Worm (Caenorhabditis elegans) whole organism, dauer: ENCODE results near the gene ctns-1.

Experiments used
- unc-62 ChIP-seq: sonication (generic microtip); optimal IDR thresholded peaks from 2 replicates; lab custom pipeline; 2017; ENCODE audit warnings: missing biosample characterization, missing genetic modification reagents, missing genetic modification characterization

Gene ctns-1

DNA sequence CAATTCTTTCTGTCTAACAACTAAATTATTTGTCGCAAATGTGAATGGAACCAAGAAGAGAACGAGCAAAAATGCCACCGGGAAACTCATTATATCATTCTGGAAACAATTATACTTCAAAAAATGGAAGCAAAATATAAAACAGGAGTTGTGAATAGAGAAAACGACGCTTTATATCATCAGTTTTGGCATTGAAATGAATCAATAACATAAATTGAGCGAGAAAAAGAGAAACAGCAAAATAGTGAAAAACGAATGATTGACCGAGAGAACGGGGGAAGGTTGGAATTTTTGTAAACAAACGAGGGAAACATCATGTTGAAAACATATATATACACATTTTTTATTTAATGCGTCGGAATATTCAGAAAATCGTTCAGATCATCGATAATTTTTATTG lies at the start of gene ctns-1:
Gene ctns-1 (minus strand): TSS at position 101 of the 400 bp plus-strand sequence.
- TF ChIP-seq unc-62 (GFP tag; lab: Kevin White, UChicago): no peak

DNA sequence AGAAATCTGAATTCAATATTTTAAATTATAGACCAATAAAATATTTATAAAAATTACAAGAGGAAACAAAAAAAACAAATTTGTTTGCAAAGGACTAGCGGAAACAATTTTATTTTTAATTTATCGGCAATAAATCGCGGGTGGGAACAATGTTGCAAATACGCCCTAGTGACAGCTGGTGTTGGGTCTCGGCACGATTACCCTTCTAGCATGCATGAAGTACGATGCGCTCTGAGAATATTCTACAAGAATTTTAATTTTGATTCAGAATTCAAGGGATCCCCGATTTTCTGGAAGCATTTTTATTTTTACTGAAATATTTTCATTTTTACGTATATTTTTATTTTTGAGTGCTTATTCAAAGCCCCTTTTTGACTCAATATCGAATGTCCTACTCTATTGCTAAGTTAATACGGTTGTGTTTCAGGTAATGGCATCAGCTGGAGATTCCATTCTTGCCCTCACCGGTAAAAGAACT lies 48.3 kb upstream of the ctns-1 start, which contains the start of the genes mig-5 and cct-1:
Gene mig-5 (minus strand): TSS at position 8 of the 478 bp plus-strand sequence.
Gene cct-1 (plus strand): TSS at position 428 of the 478 bp plus-strand sequence.
- no peak for TF ChIP-seq unc-62 (GFP tag; lab: Kevin White, UChicago)

DNA sequence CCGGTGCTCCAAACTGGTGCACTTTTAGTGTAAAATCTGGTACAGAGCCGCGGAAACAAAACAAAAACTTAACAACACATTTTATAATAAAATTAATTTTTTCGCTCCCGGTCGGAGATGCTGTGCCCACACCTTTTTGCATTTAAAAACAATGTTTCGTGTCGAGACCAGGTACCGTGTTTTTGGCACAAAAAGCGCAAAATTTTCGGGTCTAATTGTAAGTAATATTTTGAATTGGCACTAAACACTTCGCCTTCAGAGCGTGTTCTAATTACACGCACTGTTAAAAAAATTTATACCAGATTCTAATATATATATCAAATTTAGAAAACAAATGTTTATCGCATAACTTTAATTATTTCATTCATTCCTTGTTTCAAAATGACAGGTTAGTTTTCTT lies 44.7 kb upstream of the ctns-1 start, which contains the start of gene dylt-3:
Gene dylt-3 (plus strand): TSS at position 301 of the 400 bp plus-strand sequence.
- no peak for TF ChIP-seq unc-62 (GFP tag; lab: Kevin White, UChicago)

DNA sequence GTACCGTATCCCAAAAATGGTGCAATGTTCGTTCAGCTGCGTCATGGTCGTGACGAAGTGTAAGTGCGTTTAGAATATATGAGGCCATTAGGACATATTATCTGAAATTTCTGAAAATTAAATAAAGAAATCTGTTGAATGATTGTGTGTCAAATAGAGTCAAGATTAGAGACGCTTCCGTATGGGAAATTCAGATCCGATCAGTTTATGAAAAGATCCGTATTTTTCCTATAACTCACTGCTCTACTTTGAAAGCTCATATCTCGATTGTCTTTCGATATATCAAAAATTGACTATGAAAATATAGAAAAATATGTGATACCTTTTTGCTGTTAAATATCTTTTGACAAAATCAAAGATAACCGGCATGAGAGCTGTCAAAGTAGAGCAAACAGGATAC lies 43.6 kb upstream of the ctns-1 start, which contains the start of gene T05C12.4:
Gene T05C12.4 (minus strand): TSS at position 101 of the 400 bp plus-strand sequence.
- no peak for TF ChIP-seq unc-62 (GFP tag; lab: Kevin White, UChicago)

DNA sequence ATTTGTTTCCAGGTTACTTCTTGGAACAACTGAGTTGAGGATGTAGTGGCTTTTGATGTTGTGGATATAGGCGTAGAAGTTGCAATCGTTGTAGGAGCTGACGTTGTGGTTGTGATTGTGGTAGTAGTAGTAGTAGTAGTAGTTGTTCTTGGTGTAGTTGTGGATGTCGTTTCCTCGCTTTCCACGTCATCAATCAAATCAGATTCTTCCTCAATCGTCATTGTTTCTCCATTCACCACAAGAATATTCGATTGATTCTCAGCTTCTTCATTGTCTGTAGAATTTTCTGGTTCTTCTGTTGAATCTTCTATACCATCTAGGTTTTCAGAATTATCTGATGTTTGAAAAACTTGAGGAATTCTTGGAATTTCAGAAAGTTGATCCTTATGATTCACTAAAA lies 41.9 kb upstream of the ctns-1 start:
- TF ChIP-seq unc-62 (GFP tag; lab: Kevin White, UChicago): no peak

DNA sequence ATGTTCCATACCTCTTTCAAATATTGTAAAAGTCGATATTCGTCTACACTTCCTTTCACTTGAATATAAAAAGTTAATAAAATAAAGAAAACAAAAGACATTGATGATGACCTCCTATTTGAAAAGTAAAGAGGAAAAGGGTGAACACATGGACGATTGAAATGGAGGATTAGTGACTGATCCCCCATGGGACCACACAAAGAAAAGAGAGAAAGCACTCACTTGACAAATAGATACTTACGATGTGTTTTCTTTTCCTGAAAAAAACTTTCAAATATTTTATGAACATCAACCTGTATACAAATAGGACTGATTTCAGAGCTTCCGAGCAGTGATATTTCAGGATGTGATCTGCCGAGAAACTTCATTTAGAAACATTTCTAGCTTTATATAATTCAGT lies 40.4 kb upstream of the ctns-1 start, which contains the start of gene acr-14:
Gene acr-14 (minus strand): TSS at position 101 of the 400 bp plus-strand sequence.
- no peak for TF ChIP-seq unc-62 (GFP tag; lab: Kevin White, UChicago)

DNA sequence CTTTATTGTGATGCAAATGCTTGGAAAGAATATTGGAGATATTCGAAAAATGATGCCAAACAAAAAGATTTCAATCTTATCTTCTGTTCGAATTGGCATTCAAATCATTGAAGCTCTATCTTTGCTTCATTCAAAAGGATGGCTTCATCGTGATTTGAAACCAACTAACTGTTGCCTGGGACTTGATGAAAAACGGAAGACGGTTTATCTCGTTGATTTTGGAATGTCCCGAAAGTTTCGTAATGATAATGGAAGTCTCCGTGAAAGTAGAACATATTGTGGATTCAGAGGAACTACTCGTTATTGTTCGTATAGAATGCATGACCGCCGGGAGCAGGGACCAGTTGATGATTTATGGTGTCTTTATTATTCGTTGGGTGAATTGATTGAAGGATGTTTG lies 37.4 kb upstream of the ctns-1 start:
- TF ChIP-seq unc-62 (GFP tag; lab: Kevin White, UChicago): no peak

DNA sequence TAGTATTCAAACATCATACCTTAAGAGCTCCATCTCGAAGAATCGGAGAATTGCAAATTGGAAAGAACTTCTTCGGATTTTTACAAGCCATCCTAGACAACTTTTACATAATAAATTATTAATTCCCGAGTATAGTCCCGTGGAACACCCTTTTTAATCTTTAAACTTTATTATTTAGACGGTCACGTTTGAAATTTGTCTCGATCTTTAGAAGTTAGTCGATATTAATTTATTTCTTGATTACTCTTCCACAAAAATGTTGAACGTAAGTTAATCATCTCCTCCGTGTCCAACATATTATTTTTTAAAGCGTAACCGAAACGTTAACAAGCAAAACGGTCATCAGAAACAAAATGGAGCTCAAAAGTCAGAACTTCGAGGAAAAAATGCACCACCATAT lies 36.7 kb upstream of the ctns-1 start, which contains the start of the genes decr-1.3 and T05C12.1:
Gene decr-1.3 (minus strand): TSS at position 101 of the 400 bp plus-strand sequence.
Gene T05C12.1 (plus strand): TSS at position 232 of the 400 bp plus-strand sequence.
- no peak for TF ChIP-seq unc-62 (GFP tag; lab: Kevin White, UChicago)

DNA sequence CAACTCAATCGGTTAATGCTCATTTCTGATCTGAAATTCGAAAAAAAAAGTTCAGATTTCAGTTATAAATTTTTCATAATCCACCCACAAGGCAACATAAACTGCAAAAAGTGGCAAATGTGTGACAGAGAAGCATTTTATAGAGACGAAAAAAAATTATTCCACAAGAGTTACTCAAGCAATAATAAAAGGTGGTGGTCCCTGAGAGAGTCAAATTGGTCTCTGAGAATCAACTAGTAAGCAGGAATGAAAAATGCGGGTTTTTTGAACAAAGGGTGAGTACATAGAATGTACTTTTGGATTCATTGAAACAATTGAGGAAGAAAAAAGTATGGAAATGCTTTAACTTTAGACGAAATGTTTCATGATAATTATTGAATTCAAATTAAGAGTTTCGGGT lies 33.7 kb upstream of the ctns-1 start, which contains the start of gene T05C12.11:
Gene T05C12.11 (minus strand): TSS at position 101 of the 400 bp plus-strand sequence.
- no peak for TF ChIP-seq unc-62 (GFP tag; lab: Kevin White, UChicago)

DNA sequence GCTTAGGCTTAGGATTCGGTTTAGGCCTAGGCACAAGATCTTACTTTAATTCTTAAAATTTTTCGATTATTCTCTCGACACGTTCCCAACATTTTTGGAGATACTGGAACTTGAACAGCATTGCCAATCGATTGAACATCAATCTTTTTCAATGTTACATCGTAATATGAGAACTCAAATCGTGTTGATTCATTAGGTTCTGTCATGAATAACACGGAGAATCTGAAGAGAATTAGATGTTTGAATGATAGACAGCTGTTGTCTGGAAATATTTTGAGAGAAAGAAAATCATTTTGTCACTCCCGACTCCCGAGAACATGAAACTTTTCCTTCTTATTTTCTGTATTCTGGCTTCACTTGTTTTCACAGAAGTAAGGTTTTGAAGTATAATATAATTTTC lies 32.6 kb upstream of the ctns-1 start, which contains the start of gene T05C12.15:
Gene T05C12.15 (plus strand): TSS at position 301 of the 400 bp plus-strand sequence.
- no peak for TF ChIP-seq unc-62 (GFP tag; lab: Kevin White, UChicago)

DNA sequence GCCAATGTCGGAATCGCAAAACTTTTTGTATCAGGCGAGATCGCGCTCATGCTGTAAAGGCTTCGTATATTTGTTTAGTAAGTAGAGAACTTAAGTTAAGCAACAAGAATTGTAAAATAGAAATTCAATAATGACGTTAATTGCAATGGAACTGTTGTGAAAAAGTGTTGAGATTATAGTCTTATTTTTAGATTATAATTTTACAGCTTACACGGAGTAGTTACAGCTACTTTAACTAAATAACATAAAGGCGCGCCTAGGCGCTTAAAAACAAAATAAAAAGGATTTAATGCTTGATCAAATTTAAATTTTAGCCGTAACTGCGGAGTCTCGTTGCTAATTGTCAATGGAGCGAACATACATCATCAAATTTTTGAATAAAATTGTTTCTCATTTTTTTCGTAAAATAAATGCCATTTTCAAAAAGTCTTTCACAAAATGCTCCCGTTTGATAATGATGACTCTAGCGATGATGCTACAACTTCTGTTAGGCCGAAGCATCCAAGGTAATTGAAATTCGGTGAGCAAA lies 25.5 kb upstream of the ctns-1 start, which contains the start of the genes emb-27 and rrf-3:
Gene emb-27 (minus strand): TSS at position 51 of the 529 bp plus-strand sequence.
Gene rrf-3 (plus strand): TSS at position 346 of the 529 bp plus-strand sequence.
- TF ChIP-seq unc-62 (GFP tag; lab: Kevin White, UChicago): no peak

DNA sequence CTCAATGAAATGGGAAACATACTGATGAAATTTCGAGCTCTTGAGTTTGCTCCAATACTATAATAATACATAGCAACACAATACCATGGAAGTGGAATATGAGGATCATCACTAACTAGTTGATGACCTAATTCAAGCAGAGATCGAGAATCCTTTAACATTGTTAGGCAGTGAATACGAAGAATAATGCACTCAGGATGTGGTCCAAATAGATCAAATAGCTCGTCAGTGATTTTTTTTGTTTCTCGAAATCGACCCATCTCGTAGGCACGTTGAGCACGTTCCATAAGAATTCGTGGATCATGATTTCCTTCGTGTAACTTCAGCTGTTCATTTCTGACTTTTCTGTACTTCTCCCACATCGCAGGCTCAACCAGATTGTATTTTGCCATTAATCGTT lies 24.2 kb upstream of the ctns-1 start:
- TF ChIP-seq unc-62 (GFP tag; lab: Kevin White, UChicago): no peak

DNA sequence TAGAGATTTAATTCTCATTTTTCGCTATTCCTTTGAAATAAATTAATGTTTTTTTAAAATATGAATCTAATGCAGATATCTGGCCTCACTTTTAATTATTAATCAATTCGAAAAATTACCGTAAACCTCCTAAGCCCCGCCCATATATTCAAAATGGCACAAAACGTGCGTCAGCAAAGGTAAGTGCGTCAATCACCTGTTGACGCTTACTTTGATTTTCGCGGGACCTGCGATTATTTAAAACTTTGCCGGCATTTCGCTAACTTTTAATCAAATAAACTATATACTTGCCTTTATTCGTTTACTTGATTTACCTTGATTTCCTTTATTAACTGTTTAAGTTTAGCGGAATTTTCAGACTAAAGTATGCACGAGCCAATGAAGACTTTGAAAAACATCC lies 21.3 kb upstream of the ctns-1 start, which contains the start of gene pch-2:
Gene pch-2 (plus strand): TSS at position 359 of the 400 bp plus-strand sequence.
- TF ChIP-seq unc-62 (GFP tag; lab: Kevin White, UChicago): no peak

DNA sequence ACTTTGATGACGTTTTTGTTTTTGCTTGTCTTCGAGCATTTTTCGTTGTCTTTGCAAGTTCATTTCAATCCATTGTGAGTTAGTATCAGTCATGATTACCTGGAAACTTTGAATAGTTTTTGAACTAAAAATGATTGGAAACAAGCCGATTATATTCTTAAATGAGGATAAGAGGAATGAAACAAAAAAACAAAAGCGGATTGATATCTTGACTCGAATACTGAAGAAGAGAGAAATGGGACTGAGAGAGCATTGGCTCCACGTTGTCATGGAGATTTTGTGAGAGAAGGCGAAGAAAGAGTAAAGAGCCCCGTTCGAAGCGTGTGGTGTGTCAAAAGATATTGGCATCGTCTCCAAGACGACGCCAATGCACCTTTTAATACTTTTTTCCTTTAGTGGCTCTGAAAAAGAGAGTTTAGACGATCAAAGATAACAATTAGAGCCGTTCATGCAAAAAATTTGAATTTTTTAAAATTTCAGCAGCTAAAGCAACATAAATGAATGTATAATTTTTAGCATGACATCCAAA lies 20.2 kb upstream of the ctns-1 start, which contains the start of the genes tub-1 and tmem-138:
Gene tub-1 (minus strand): TSS at position 101 of the 529 bp plus-strand sequence.
Gene tmem-138 (plus strand): TSS at position 479 of the 529 bp plus-strand sequence.
- no peak for TF ChIP-seq unc-62 (GFP tag; lab: Kevin White, UChicago)

DNA sequence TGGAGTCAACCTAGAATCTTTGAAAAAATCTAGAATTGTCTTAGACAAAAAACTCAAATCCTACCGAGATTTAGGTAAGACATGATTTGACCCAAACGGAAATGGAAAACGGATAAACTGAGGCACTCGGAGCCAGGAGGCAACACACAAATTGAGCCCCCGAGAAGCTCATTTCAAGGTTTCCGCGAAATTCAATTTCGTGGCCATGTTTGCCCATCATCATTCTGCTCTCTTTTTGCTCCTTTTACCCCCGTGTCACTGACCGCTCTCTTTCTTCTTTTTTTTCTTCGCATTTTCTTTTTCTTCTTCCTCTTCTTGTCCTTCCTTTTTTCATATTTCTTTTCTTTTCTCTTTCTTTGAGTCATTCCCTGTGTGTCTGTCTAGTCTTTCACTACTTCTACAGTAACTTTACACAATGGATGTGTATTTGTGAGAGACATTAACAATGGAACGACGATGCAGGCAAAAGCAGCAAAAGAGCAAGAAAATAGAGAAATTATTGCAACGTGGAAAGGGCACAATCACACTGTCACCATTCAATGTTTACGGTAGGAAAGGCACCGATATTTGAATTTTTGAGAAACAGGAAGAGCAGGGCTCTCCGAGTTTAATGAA lies 16.1 kb upstream of the ctns-1 start:
- TF ChIP-seq unc-62 (GFP tag; lab: Kevin White, UChicago): no peak
